Worm (Caenorhabditis elegans): ENCODE data around the gene grl-1.

DNA sequence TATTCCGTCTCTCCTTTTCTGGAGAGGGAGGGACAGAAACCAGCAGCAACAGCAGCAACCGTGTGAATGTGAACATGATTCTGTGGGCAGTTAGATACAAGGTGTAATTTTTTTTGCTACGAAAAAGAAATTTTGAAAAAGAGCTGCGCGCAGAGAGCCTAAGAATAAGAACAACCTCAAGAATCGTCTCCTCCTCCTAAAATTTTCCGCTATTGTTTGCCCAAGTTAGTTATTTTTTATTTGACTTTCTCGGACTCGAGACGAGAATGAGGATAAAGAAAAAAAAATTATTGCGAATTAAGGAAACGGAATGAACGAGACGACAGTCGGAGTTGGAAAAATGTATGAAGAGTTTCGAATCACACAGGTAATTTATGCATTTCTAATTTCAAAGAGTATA, 24.9 kb upstream of the grl-1 start, which contains the start of gene glb-5:
- no peak for TF ChIP-seq dpff-1 (tag; optimal IDR thresholded peaks at IDR 0.05)
- TF ChIP-seq unc-130 (GFP tag; optimal IDR thresholded peaks at IDR 0.05), result no peak
- TF ChIP-seq lin-54 (GFP tag; optimal IDR thresholded peaks at IDR 0.05), result no peak
- TF ChIP-seq T26A5.8 (tag; optimal IDR thresholded peaks at IDR 0.05), result no peak
- no peak for TF ChIP-seq ceh-79 (tag; optimal IDR thresholded peaks at IDR 0.05)
- TF ChIP-seq ztf-28 (GFP tag; IDR thresholded peaks at IDR 0.05), result no peak
- no peak for TF ChIP-seq rpc-1 (optimal IDR thresholded peaks at IDR 0.05)
- TF ChIP-seq rpc-1 (tag; optimal IDR thresholded peaks at IDR 0.05), result no peak
- no peak for TF ChIP-seq hmg-20 (GFP tag; IDR thresholded peaks at IDR 0.05)
- TF ChIP-seq zfh-2 (GFP tag; conservative IDR thresholded peaks at IDR 0.05), result no peak
- TF ChIP-seq xnd-1 (tag; optimal IDR thresholded peaks at IDR 0.05), result no peak
- no peak for TF ChIP-seq F49E8.2 (tag; optimal IDR thresholded peaks at IDR 0.05; ENCODE audit: insufficient read depth)

Data from whole organism, young adult.